Fruit fly (Drosophila melanogaster): ENCODE results near the gene CG42526.

The CG42526 gene

dm6 chr3L:9420054-9420818 lies 15.0 kb downstream of the CG42526 start (continued):
- peak; percentile 84 for TF ChIP-seq ci (GFP tag; IDR thresholded peaks at IDR 0.05)
- peak; percentile 38 for TF ChIP-seq CG30403 (GFP tag; optimal IDR thresholded peaks at IDR 0.05)
- no peak for TF ChIP-seq HLHmδ (GFP tag; optimal IDR thresholded peaks at IDR 0.05)
- no peak for TF ChIP-seq Dll (GFP tag; IDR thresholded peaks at IDR 0.05; ENCODE audit: partially characterized antibody)
- TF ChIP-seq sim (GFP tag; IDR thresholded peaks at IDR 0.05) = no peak
- no peak for TF ChIP-seq CG7372 (GFP tag; IDR thresholded peaks at IDR 0.05)
- TF ChIP-seq CG3281 (GFP tag; optimal IDR thresholded peaks at IDR 0.05) = peak; percentile 25
- no peak for TF ChIP-seq dmrt11E (tag; optimal IDR thresholded peaks at IDR 0.05)
- TF ChIP-seq hkb (optimal IDR thresholded peaks at IDR 0.05) = no peak
- peak; percentile 66; the same call in 1 of the 2 replicates for TF ChIP-seq hkb (GFP tag; IDR thresholded peaks at IDR 0.05)
- TF ChIP-seq Dp (GFP tag; optimal IDR thresholded peaks at IDR 0.05) = no peak
- TF ChIP-seq CG18619 (GFP tag; optimal IDR thresholded peaks at IDR 0.05) = peak; percentile 23
- no peak for TF ChIP-seq CG8765 (GFP tag; IDR thresholded peaks at IDR 0.05)
- no peak for TF ChIP-seq h (optimal IDR thresholded peaks at IDR 0.05)
- peak; percentile 21 for TF ChIP-seq Fer1 (GFP tag; optimal IDR thresholded peaks at IDR 0.05)
- TF ChIP-seq CG15514 (GFP tag; optimal IDR thresholded peaks at IDR 0.05) = peak; percentile 24
- TF ChIP-seq PHDP (tag; optimal IDR thresholded peaks at IDR 0.05) = peak; percentile 52
- TF ChIP-seq bsh (GFP tag; optimal IDR thresholded peaks at IDR 0.05) = peak; percentile 50 to 86
- TF ChIP-seq ab (GFP tag; optimal IDR thresholded peaks at IDR 0.05) = no peak
- no peak for TF ChIP-seq NC2α (GFP tag; optimal IDR thresholded peaks at IDR 0.05)
- TF ChIP-seq CG9437 (GFP tag; optimal IDR thresholded peaks at IDR 0.05) = peak; percentile 24
- peak; percentile 27; the same call in 1 of the 2 replicates for TF ChIP-seq onecut (GFP tag; IDR thresholded peaks at IDR 0.05)
- peak; percentile 12 for TF ChIP-seq CG1233 (GFP tag; optimal IDR thresholded peaks at IDR 0.05)
- TF ChIP-seq CG4360 (GFP tag; IDR thresholded peaks at IDR 0.05) = 0 out of 2 replicates have a peak, but pooled peaks have one; percentile 13
- TF ChIP-seq Mad (GFP tag; optimal IDR thresholded peaks at IDR 0.05) = no peak
- TF ChIP-seq CG30020 (tag; optimal IDR thresholded peaks at IDR 0.05) = no peak
- peak; percentile 38 for TF ChIP-seq CoRest (tag; optimal IDR thresholded peaks at IDR 0.05)
- TF ChIP-seq HLH4C (GFP tag; IDR thresholded peaks at IDR 0.05; ENCODE audit: partially characterized antibody) = no peak
- no peak for TF ChIP-seq tup (GFP tag; optimal IDR thresholded peaks at IDR 0.05)
- no peak for TF ChIP-seq CG11560 (tag; IDR thresholded peaks at IDR 0.05)
- TF ChIP-seq CG13123 (GFP tag; optimal IDR thresholded peaks at IDR 0.05) = no peak
- TF ChIP-seq shn (GFP tag; optimal IDR thresholded peaks at IDR 0.05) = no peak
- no peak for TF ChIP-seq ash1 (GFP tag; optimal IDR thresholded peaks at IDR 0.05)
- TF ChIP-seq CG18599 (GFP tag; optimal IDR thresholded peaks at IDR 0.05) = peak; percentile 38
- no peak for TF ChIP-seq br (optimal IDR thresholded peaks at IDR 0.05)
- TF ChIP-seq CG18011 (GFP tag; optimal IDR thresholded peaks at IDR 0.05) = no peak
- no peak for TF ChIP-seq Pdp1 (GFP tag; optimal IDR thresholded peaks at IDR 0.05)
- TF ChIP-seq nmo (GFP tag; optimal IDR thresholded peaks at IDR 0.05) = peak; percentile 46
- TF ChIP-seq Myb (GFP tag; optimal IDR thresholded peaks at IDR 0.05) = no peak
- no peak for TF ChIP-seq CG5180 (GFP tag; optimal IDR thresholded peaks at IDR 0.05)
- no peak for TF ChIP-seq E2f1 (GFP tag; IDR thresholded peaks at IDR 0.05)
- TF ChIP-seq Oli (tag; optimal IDR thresholded peaks at IDR 0.05) = peak; percentile 62
- no peak for TF ChIP-seq CG3163 (GFP tag; optimal IDR thresholded peaks at IDR 0.05)
- TF ChIP-seq CG6654 (GFP tag; optimal IDR thresholded peaks at IDR 0.05) = no peak
- no peak for TF ChIP-seq Dref (GFP tag; IDR thresholded peaks at IDR 0.05)
- no peak for TF ChIP-seq CG8089 (GFP tag; optimal IDR thresholded peaks at IDR 0.05)
- TF ChIP-seq tx (GFP tag; optimal IDR thresholded peaks at IDR 0.05) = peak; percentile 4
- TF ChIP-seq Usf (GFP tag; optimal IDR thresholded peaks at IDR 0.05) = no peak
- TF ChIP-seq HLH3B (GFP tag; IDR thresholded peaks at IDR 0.05) = peak; percentile 65; the same call in 1 of the 2 replicates
- TF ChIP-seq CG3407 (GFP tag; optimal IDR thresholded peaks at IDR 0.05) = peak; percentile 14
